Worm (Caenorhabditis elegans): ENCODE results near the gene aptf-1.

The aptf-1 gene

DNA sequence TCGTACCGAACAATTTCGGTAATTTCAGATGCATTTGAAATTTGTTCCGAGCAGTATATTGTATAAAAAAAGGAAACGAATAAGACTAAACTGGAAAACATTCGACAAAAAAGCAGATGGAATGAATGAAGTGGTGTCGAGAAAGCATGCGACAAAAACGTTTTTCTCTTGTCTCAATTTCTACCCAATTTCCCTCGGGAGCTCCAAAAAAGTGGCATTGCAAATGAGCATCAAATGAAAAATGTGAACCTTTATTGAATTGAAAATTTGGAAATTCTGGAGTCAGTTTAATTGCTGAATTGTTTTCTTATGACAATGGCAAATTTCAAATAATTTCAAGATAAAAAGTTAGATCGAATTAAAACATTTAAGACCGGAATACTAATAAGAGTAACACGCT is 45.4 kb downstream of the aptf-1 start, which contains the start of gene R05G9.5:
R05G9.5 (minus strand) TSS at position 101 of the 400 bp plus-strand sequence.
- TF ChIP-seq pha-2 (tag; optimal IDR thresholded peaks at IDR 0.05) (no peak), Y22D7AL.16 (tag; optimal IDR thresholded peaks at IDR 0.05) (no peak), mec-3 (tag; optimal IDR thresholded peaks at IDR 0.05; ENCODE audit: borderline replicate concordance) (no peak), hlh-8 (tag; optimal IDR thresholded peaks at IDR 0.05) (no peak), nhr-11 (tag; optimal IDR thresholded peaks at IDR 0.05) (no peak), ttx-3 (tag; optimal IDR thresholded peaks at IDR 0.05) (no peak), sdc-2 (tag; optimal IDR thresholded peaks at IDR 0.05) (no peak), sox-4 (tag; optimal IDR thresholded peaks at IDR 0.05) (no peak), ceh-34 (tag; optimal IDR thresholded peaks at IDR 0.05) (no peak), unc-3 (GFP tag; conservative IDR thresholded peaks at IDR 0.05) (no peak), unc-3 (tag; optimal IDR thresholded peaks at IDR 0.05) (no peak), pha-4 (tag; optimal IDR thresholded peaks at IDR 0.05) (no peak), ceh-18 (tag; optimal IDR thresholded peaks at IDR 0.05) (no peak), ceh-31 (tag; optimal IDR thresholded peaks at IDR 0.05) (no peak), ceh-6 (GFP tag; optimal IDR thresholded peaks at IDR 0.05) (no peak), eyg-1 (tag; optimal IDR thresholded peaks at IDR 0.05) (no peak), nhr-232 (tag; optimal IDR thresholded peaks at IDR 0.05) (no peak), pag-3 (tag; optimal IDR thresholded peaks at IDR 0.05; ENCODE audit: borderline replicate concordance) (no peak), rnt-1 (tag; optimal IDR thresholded peaks at IDR 0.05) (no peak)

DNA sequence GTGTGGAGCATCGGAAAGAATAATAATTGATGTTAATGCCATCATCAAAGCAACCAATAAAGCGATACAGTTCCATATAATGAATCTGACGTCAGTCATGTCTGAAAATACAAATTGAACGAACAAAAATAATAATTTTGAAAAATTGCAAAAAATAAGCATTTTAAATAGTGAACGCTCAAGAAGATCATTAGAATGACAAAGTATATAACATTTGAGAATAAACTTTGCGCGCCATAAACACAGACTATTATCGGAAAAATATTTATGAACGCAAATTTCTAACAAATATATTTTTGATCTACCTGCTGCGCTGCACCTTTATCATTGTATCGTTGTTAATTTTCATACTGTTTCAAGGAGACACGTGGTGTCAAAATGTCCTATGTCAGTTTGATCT is 46.6 kb downstream of the aptf-1 start, which contains the start of gene R05G9.3:
R05G9.3 (minus strand) TSS at position 101 of the 400 bp plus-strand sequence.
- TF ChIP-seq ref-2 (tag; optimal IDR thresholded peaks at IDR 0.05) (no peak), pros-1 (tag; optimal IDR thresholded peaks at IDR 0.05) (no peak), fkh-6 (tag; optimal IDR thresholded peaks at IDR 0.05) (no peak), ceh-19 (GFP tag; optimal IDR thresholded peaks at IDR 0.05) (no peak), Y22D7AL.16 (tag; optimal IDR thresholded peaks at IDR 0.05) (no peak), lim-6 (tag; optimal IDR thresholded peaks at IDR 0.05) (no peak), lin-11 (tag; optimal IDR thresholded peaks at IDR 0.05) (no peak), zip-5 (tag; optimal IDR thresholded peaks at IDR 0.05) (no peak)

DNA sequence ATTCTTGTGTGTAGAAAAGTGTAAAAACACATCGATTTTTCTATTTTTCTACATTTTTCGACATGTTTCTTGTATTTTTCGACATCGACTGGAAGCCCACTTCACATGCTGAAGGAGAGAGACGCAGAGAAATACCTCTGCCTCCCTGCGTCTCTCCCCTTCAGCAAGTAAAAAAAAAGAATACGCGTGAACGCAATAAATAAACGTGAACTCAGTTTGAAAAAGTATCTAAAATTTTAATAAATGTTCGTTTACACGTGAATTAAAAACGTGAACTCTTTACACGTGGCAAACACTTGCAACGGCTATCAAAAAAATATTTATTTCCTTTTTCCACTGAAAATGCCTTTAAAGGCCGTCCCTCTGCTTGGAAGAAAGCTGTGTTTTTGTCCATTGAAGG is 48.1 kb downstream of the aptf-1 start, which contains the start of gene R05G9.1:
R05G9.1 (plus strand) TSS at position 343 of the 400 bp plus-strand sequence.
- TF ChIP-seq ceh-9 (tag; optimal IDR thresholded peaks at IDR 0.05) (no peak), F13H6.1 (tag; optimal IDR thresholded peaks at IDR 0.05) (no peak), T23F11.4 (GFP tag; optimal IDR thresholded peaks at IDR 0.05) (no peak), nfya-1 (tag; optimal IDR thresholded peaks at IDR 0.05) (no peak), fax-1 (tag; optimal IDR thresholded peaks at IDR 0.05) (no peak), ttx-3 (tag; optimal IDR thresholded peaks at IDR 0.05) (no peak), syd-9 (tag; optimal IDR thresholded peaks at IDR 0.05) (no peak), ref-2 (tag; optimal IDR thresholded peaks at IDR 0.05) (no peak), C08G9.2 (tag; optimal IDR thresholded peaks at IDR 0.05) (no peak), sox-2 (GFP tag; IDR thresholded peaks at IDR 0.05) (no peak), pha-4 (tag; optimal IDR thresholded peaks at IDR 0.05) (no peak), lim-6 (tag; optimal IDR thresholded peaks at IDR 0.05) (no peak), nhr-11 (tag; optimal IDR thresholded peaks at IDR 0.05) (no peak), sdc-2 (tag; optimal IDR thresholded peaks at IDR 0.05) (no peak), pros-1 (tag; optimal IDR thresholded peaks at IDR 0.05) (no peak)

All from whole organism, late embryonic.